Worm (Caenorhabditis elegans) whole organism, L4 larva: Measurements from ENCODE around the gene srxa-18.

Source experiments
- ZK546.5 ChIP-seq, 2 experiments: sonication (generic microtip); optimal IDR thresholded peaks; 2 replicates each; lab custom pipeline; 2017; ENCODE audit warnings: missing biosample characterization in 2 of 2, missing genetic modification characterization in 2 of 2
- ceh-28 ChIP-seq: fragments of 150-350 bp; optimal IDR thresholded peaks from 2 replicates; lab custom pipeline; 2014; ENCODE audit warnings: missing biosample characterization, missing genetic modification reagents, missing genetic modification characterization
- ceh-82 ChIP-seq: sonication (generic microtip); optimal IDR thresholded peaks from 2 replicates; lab custom pipeline; 2017; ENCODE audit warnings: missing biosample characterization, missing genetic modification characterization
- ces-1 ChIP-seq: fragments of 150-350 bp; sonication (generic microtip); optimal IDR thresholded peaks from 4 replicates; lab custom pipeline; 2014; ENCODE audit warnings: missing biosample characterization, missing genetic modification reagents, missing genetic modification characterization
- duxl-1 ChIP-seq: sonication (generic microtip); optimal IDR thresholded peaks from 2 replicates; lab custom pipeline; 2016; ENCODE audit warnings: mild to moderate bottlenecking, missing genetic modification characterization, moderate library complexity, missing compliant biosample characterization; ENCODE audit not compliant: poor library complexity
- egl-43 ChIP-seq: fragments of 200-800 bp; sonication (Bioruptor generic); IDR thresholded peaks from 2 replicates; pipeline ENCODE4 v1.3.6; 2022; ENCODE audit warnings: missing genetic modification reagents, missing genetic modification characterization, missing compliant biosample characterization
- fos-1 ChIP-seq: fragments of 150-350 bp; optimal IDR thresholded peaks from 2 replicates; lab custom pipeline; 2014; ENCODE audit warnings: missing biosample characterization, missing genetic modification characterization
- lin-13 ChIP-seq: fragments of 150-350 bp; optimal IDR thresholded peaks from 2 replicates; lab custom pipeline; 2014; ENCODE audit warnings: missing biosample characterization, missing genetic modification reagents, missing genetic modification characterization
- mdl-1 ChIP-seq, 2 experiments: fragments of 150-350 bp in 1 of 2; sonication (generic microtip) in 1 of 2; optimal IDR thresholded peaks; 2 replicates each; lab custom pipeline; 2014 to 2017; ENCODE audit warnings: missing biosample characterization in 2 of 2, missing genetic modification characterization in 2 of 2
- nhr-237 ChIP-seq: sonication (generic microtip); optimal IDR thresholded peaks from 2 replicates; lab custom pipeline; 2017; ENCODE audit warnings: missing biosample characterization, missing genetic modification characterization
- nhr-28 ChIP-seq: fragments of 150-350 bp; optimal IDR thresholded peaks from 2 replicates; lab custom pipeline; 2014; ENCODE audit warnings: missing biosample characterization, missing genetic modification characterization
- nhr-76 ChIP-seq: fragments of 150-350 bp; optimal IDR thresholded peaks from 2 replicates; lab custom pipeline; 2014; ENCODE audit warnings: missing biosample characterization, missing genetic modification characterization
- pha-4 ChIP-seq, 2 experiments: fragments of 150-350 bp in 1 of 2; fragments of 200-800 bp in 1 of 2; sonication (Bioruptor generic) in 1 of 2; IDR thresholded peaks in 1 of 2; optimal IDR thresholded peaks in 1 of 2; 2 replicates each; pipeline versions ENCODE4 v1.3.6 to Lab custom; 2014 to 2022; ENCODE audit warnings: missing genetic modification characterization in 2 of 2, missing genetic modification reagents in 2 of 2, missing biosample characterization in 1 of 2, missing compliant biosample characterization in 1 of 2
- ztf-11 ChIP-seq: fragments of 150-350 bp; optimal IDR thresholded peaks from 2 replicates; lab custom pipeline; 2014; ENCODE audit warnings: missing biosample characterization, missing genetic modification characterization

DNA sequence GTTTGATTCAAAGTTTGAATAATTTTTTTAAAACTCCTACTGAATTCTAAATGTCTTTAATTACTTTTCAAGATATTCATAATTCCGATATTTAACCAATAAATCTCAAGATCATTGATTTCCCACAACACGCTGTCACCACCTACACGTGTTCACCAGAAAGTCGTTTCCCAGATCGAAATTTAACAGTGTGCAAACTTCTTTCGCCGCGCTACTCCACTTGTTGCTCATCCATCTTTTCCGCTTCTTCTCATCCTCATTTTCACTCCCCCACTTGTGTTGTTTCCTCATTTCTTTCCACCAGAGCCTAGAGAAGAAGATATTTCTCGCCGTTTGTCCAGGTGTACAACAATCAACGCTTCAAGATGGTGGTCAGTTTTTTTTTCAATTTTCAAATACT lies 24.9 kb upstream of the srxa-18 start, which contains the start of gene C51E3.9:
- no peak for TF ChIP-seq ceh-82 (tag; lab: Kevin White, UChicago)
- no peak for TF ChIP-seq nhr-76
- TF ChIP-seq nhr-237 (tag; lab: Kevin White, UChicago), result no peak
- no peak for TF ChIP-seq egl-43 (GFP tag; lab: Robert Waterston, UW)
- TF ChIP-seq mdl-1 (tag; optimal IDR thresholded peaks at IDR 0.05; lab: Kevin White, UChicago), result no peak
- TF ChIP-seq lin-13 (GFP tag; lab: Kevin White, UChicago), result no peak
- TF ChIP-seq ztf-11, result no peak
- TF ChIP-seq duxl-1 (tag; lab: Kevin White, UChicago), result no peak
- no peak for TF ChIP-seq fos-1 (tag; lab: Kevin White, UChicago)
- TF ChIP-seq nhr-28 (tag; lab: Kevin White, UChicago), result no peak
- no peak for TF ChIP-seq ces-1 (GFP tag; lab: Kevin White, UChicago)
- TF ChIP-seq ceh-28 (tag; lab: Kevin White, UChicago), result no peak
- TF ChIP-seq ZK546.5 (tag; optimal IDR thresholded peaks at IDR 0.05; lab: Kevin White, UChicago), result no peak
- TF ChIP-seq pha-4 (GFP tag; IDR thresholded peaks at IDR 0.05; lab: Robert Waterston, UW), result no peak
- TF ChIP-seq pha-4 (tag; optimal IDR thresholded peaks at IDR 0.05; lab: Kevin White, UChicago), result no peak
